Fruit fly (Drosophila melanogaster): ENCODE measurements around the gene Bmcp.
A peak's percentile ranks its signal among the peaks of the same experiment; 100 is the strongest.

The Bmcp gene

dm6 chr3L:11680298-11680697, 40.4 kb upstream of the Bmcp start, which contains the start of gene CG32085 (continued):
- peak; percentile 44 for TF ChIP-seq Hr4 (GFP tag; optimal IDR thresholded peaks at IDR 0.05)
- TF ChIP-seq CG8632 (GFP tag; optimal IDR thresholded peaks at IDR 0.05): no peak
- TF ChIP-seq CG6163 (GFP tag; IDR thresholded peaks at IDR 0.05): peak; percentile 71; the same call in 2 of the 3 replicates
- no peak for TF ChIP-seq Sox102F (GFP tag; optimal IDR thresholded peaks at IDR 0.05)
- TF ChIP-seq svp (GFP tag): peak; percentile 36
- TF ChIP-seq achi (GFP tag; optimal IDR thresholded peaks at IDR 0.05): peak; percentile 19
- TF ChIP-seq CG32006 (GFP tag; optimal IDR thresholded peaks at IDR 0.05): peak; percentile 37
- TF ChIP-seq topi (GFP tag; optimal IDR thresholded peaks at IDR 0.05): no peak
- TF ChIP-seq CG6792 (GFP tag; optimal IDR thresholded peaks at IDR 0.05): peak; percentile 6
- no peak for TF ChIP-seq cyc (GFP tag; optimal IDR thresholded peaks at IDR 0.05)
- no peak for TF ChIP-seq Met (GFP tag; optimal IDR thresholded peaks at IDR 0.05)
- no peak for TF ChIP-seq Gug (GFP tag; IDR thresholded peaks at IDR 0.05)

dm6 chr3L:11681794-11682193, 38.9 kb upstream of the Bmcp start, which contains the start of gene TfIIEalpha:
TSS of gene TfIIEalpha (plus strand) at chr3L:11682038.
- peak; percentile 55 for TF ChIP-seq svp (GFP tag)
- TF ChIP-seq CG7368 (GFP tag; optimal IDR thresholded peaks at IDR 0.05): no peak
- peak; percentile 20 for TF ChIP-seq topi (GFP tag; optimal IDR thresholded peaks at IDR 0.05)
- TF ChIP-seq Sox14 (GFP tag; optimal IDR thresholded peaks at IDR 0.05): peak; percentile 87
- peak; percentile 25 for TF ChIP-seq CG3032 (tag; optimal IDR thresholded peaks at IDR 0.05)

dm6 chr3L:11683819-11684521, 36.8 kb upstream of the Bmcp start, which contains the start of gene Sugb:
TSS of gene Sugb (plus strand) at chr3L:11683980.
- TF ChIP-seq CG1621 (tag; optimal IDR thresholded peaks at IDR 0.05) (peak; percentile 53), lz (GFP tag; optimal IDR thresholded peaks at IDR 0.05) (peak; percentile 74), spab (GFP tag; optimal IDR thresholded peaks at IDR 0.05) (no peak), CG11762 (GFP tag; optimal IDR thresholded peaks at IDR 0.05; ENCODE audit: insufficient read depth) (no peak), net (GFP tag; optimal IDR thresholded peaks at IDR 0.05) (peak; percentile 68), CG8632 (GFP tag; optimal IDR thresholded peaks at IDR 0.05) (peak; percentile 53), Met (GFP tag; optimal IDR thresholded peaks at IDR 0.05) (peak; percentile 70), dac (GFP tag; optimal IDR thresholded peaks at IDR 0.05) (peak; percentile 18), CG6808 (GFP tag; optimal IDR thresholded peaks at IDR 0.05) (peak; percentile 66), pdm3 (GFP tag; optimal IDR thresholded peaks at IDR 0.05) (no peak), ss (GFP tag; optimal IDR thresholded peaks at IDR 0.05) (peak; percentile 20 to 56), Blimp-1 (GFP tag; optimal IDR thresholded peaks at IDR 0.05) (no peak), Smox (GFP tag; optimal IDR thresholded peaks at IDR 0.05) (no peak), Gug (GFP tag; IDR thresholded peaks at IDR 0.05) (peak; percentile 25; the same call in 1 of the 2 replicates), Hr4 (GFP tag; optimal IDR thresholded peaks at IDR 0.05) (peak; percentile 80), svp (GFP tag) (peak; percentile 89), Lpt (GFP tag; optimal IDR thresholded peaks at IDR 0.05) (peak; percentile 46), CG8119 (GFP tag; IDR thresholded peaks at IDR 0.05) (peak; percentile 70; the same call in 2 of the 3 replicates), vri (GFP tag; optimal IDR thresholded peaks at IDR 0.05) (peak; percentile 76), fd59A (GFP tag; optimal IDR thresholded peaks at IDR 0.05) (peak; percentile 7), Eip75B (GFP tag; optimal IDR thresholded peaks at IDR 0.05) (peak; percentile 77), Sox15 (GFP tag; optimal IDR thresholded peaks at IDR 0.05) (no peak), CG10631 (GFP tag; optimal IDR thresholded peaks at IDR 0.05) (peak; percentile 57), eg (GFP tag; IDR thresholded peaks at IDR 0.05) (no peak; the same call in 1 of the 3 replicates), CG16779 (tag; optimal IDR thresholded peaks at IDR 0.05) (peak; percentile 76), CG6276 (GFP tag; optimal IDR thresholded peaks at IDR 0.05) (peak; percentile 73), CG15336 (GFP tag; IDR thresholded peaks at IDR 0.05) (peak; percentile 63; the same call in 1 of the 2 replicates), CG3032 (tag; optimal IDR thresholded peaks at IDR 0.05) (peak; percentile 57), CG6854 (GFP tag; optimal IDR thresholded peaks at IDR 0.05) (no peak), CG31627 (GFP tag; optimal IDR thresholded peaks at IDR 0.05) (peak; percentile 63), Ets96B (tag; optimal IDR thresholded peaks at IDR 0.05) (peak; percentile 33), CG6792 (GFP tag; optimal IDR thresholded peaks at IDR 0.05) (peak; percentile 57), Ets21C (GFP tag; optimal IDR thresholded peaks at IDR 0.05) (peak; percentile 43), CG9139 (GFP tag; optimal IDR thresholded peaks at IDR 0.05) (peak; percentile 12), acj6 (GFP tag; optimal IDR thresholded peaks at IDR 0.05) (peak; percentile 68), OdsH (GFP tag; optimal IDR thresholded peaks at IDR 0.05) (peak; percentile 71), Sox14 (GFP tag; optimal IDR thresholded peaks at IDR 0.05) (peak; percentile 74), Sox102F (GFP tag; optimal IDR thresholded peaks at IDR 0.05) (no peak), CG34406 (GFP tag; optimal IDR thresholded peaks at IDR 0.05) (no peak), achi (GFP tag; optimal IDR thresholded peaks at IDR 0.05) (peak; percentile 76)
